1 fruit fly cellular context compared by ENCODE assay signal in the genomic region with DNA sequence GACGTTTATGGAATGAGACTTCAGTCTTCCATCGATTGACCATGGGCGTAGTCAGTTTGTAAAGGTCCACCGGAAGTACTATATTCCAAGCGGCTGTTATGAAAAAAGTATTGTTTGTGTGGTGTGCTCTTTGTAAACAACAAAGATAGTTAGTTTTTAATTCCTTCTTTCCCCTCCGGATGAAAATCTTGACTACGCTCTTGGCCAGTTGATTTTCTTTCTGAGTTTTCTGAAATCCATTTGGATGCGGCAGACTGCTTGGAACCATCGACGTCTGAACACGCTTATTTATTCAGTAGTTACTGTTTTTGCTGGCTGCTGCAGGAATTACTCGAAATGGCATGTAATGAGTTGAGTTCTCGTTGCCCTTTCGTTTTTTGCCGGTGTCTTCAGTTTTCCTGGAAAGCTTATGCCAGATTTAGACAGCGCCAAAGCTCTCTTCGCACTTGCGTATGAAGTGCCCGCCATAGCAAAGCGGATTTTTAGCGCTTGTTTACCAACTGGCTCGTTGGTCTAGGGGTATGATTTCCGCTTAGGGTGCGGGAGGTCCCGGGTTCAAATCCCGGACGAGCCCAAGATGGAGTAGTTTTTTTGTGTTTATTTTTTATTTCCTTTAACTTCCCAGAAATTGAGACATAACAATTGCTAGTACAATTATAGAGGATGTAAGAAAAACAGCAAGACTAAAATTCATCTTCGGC.
A peak's percentile ranks its signal among the peaks of the same experiment; 100 is the strongest.
TF ChIP-seq lines count a peak whose summit lies in the region.

No protein-coding gene starts in this region.

TF ChIP-seq in whole organism, embryonic, 481 proteins besides CTCF, POLR2A, EP300 and RAD21 (continued from another document):
- TF ChIP-seq sens (GFP tag; lab: Kevin White, UChicago) (peak; percentile 65), hb (GFP tag; IDR thresholded peaks at IDR 0.05; lab: Robert Waterston, UW; ENCODE audit: partially characterized antibody) (peak; percentile 65; the same call in 2 of the 3 replicates), CG2678 (tag; optimal IDR thresholded peaks at IDR 0.05; lab: Kevin White, UChicago) (peak; percentile 0), HmgD (GFP tag; optimal IDR thresholded peaks at IDR 0.05; lab: Kevin White, UChicago) (no peak), CG8388 (GFP tag; optimal IDR thresholded peaks at IDR 0.05; lab: Kevin White, UChicago) (no peak), ato (GFP tag; IDR thresholded peaks at IDR 0.05; lab: Robert Waterston, UW; ENCODE audit: partially characterized antibody) (peak; percentile 92), tna (GFP tag; IDR thresholded peaks at IDR 0.05; lab: Robert Waterston, UW; ENCODE audit: partially characterized antibody) (peak; percentile 77), Awh (GFP tag; IDR thresholded peaks at IDR 0.05; lab: Robert Waterston, UW) (no peak), CG9932 (GFP tag; IDR thresholded peaks at IDR 0.05; lab: Robert Waterston, UW) (no peak), Blimp-1 (GFP tag; optimal IDR thresholded peaks at IDR 0.05; lab: Kevin White, UChicago) (peak; percentile 22), otp (GFP tag; IDR thresholded peaks at IDR 0.05; lab: Robert Waterston, UW) (no peak), E2f2 (GFP tag; IDR thresholded peaks at IDR 0.05; lab: Robert Waterston, UW) (peak; percentile 12; the same call in 1 of the 2 replicates), CG10321 (GFP tag; IDR thresholded peaks at IDR 0.05; lab: Robert Waterston, UW) (0 out of 2 replicates have a peak, but pooled peaks have one; percentile 36), CG4404 (GFP tag; IDR thresholded peaks at IDR 0.05; lab: Robert Waterston, UW) (no peak), chinmo (GFP tag; IDR thresholded peaks at IDR 0.05; lab: Robert Waterston, UW; ENCODE audit: partially characterized antibody) (peak; percentile 58; the same call in 1 of the 4 replicates), CG12071 (GFP tag; optimal IDR thresholded peaks at IDR 0.05; lab: Kevin White, UChicago) (no peak), cad (GFP tag; optimal IDR thresholded peaks at IDR 0.05; lab: Kevin White, UChicago) (no peak), CG14860 (GFP tag; IDR thresholded peaks at IDR 0.05; lab: Robert Waterston, UW; ENCODE audit: partially characterized antibody) (peak; percentile 63), CG2120 (GFP tag; optimal IDR thresholded peaks at IDR 0.05; lab: Kevin White, UChicago) (peak; percentile 12), lmd (GFP tag; IDR thresholded peaks at IDR 0.05; lab: Robert Waterston, UW) (0 out of 2 replicates have a peak, but pooled peaks have one; percentile 7), hkb (optimal IDR thresholded peaks at IDR 0.05; lab: Kevin White, UChicago) (no peak), hkb (GFP tag; IDR thresholded peaks at IDR 0.05; lab: Robert Waterston, UW) (0 out of 2 replicates have a peak, but pooled peaks have one; percentile 36), bsh (GFP tag; optimal IDR thresholded peaks at IDR 0.05; lab: Kevin White, UChicago) (peak; percentile 35 to 36), psq (GFP tag; optimal IDR thresholded peaks at IDR 0.05; lab: Kevin White, UChicago) (no peak), slbo (GFP tag; IDR thresholded peaks at IDR 0.05; lab: Robert Waterston, UW) (peak; percentile 41; the same call in 1 of the 2 replicates), Dip3 (GFP tag; optimal IDR thresholded peaks at IDR 0.05; lab: Kevin White, UChicago) (no peak), crol (GFP tag; IDR thresholded peaks at IDR 0.05; lab: Robert Waterston, UW) (no peak), lab (GFP tag; optimal IDR thresholded peaks at IDR 0.05; lab: Kevin White, UChicago) (peak; percentile 6), Lim3 (GFP tag; IDR thresholded peaks at IDR 0.05; lab: Robert Waterston, UW) (no peak), Scr (GFP tag; IDR thresholded peaks at IDR 0.05; lab: Robert Waterston, UW; ENCODE audit: partially characterized antibody) (peak; percentile 43; the same call in 1 of the 2 replicates), her (GFP tag; optimal IDR thresholded peaks at IDR 0.05; lab: Kevin White, UChicago) (peak; percentile 9), bab2 (GFP tag; optimal IDR thresholded peaks at IDR 0.05; lab: Kevin White, UChicago) (no peak), mld (GFP tag; IDR thresholded peaks at IDR 0.05; lab: Robert Waterston, UW; ENCODE audit: partially characterized antibody) (peak; percentile 82), CG16779 (GFP tag; IDR thresholded peaks at IDR 0.05; lab: Robert Waterston, UW) (no peak), Hr39 (optimal IDR thresholded peaks at IDR 0.05; lab: Kevin White, UChicago) (no peak), ken (GFP tag; IDR thresholded peaks at IDR 0.05; lab: Robert Waterston, UW) (0 out of 3 replicates have a peak, but pooled peaks have one; percentile 33), MESR4 (GFP tag; optimal IDR thresholded peaks at IDR 0.05; lab: Kevin White, UChicago) (no peak), Adf1 (GFP tag; IDR thresholded peaks at IDR 0.05; lab: Robert Waterston, UW) (no peak), cas (GFP tag; IDR thresholded peaks at IDR 0.05; lab: Robert Waterston, UW) (no peak), Lpt (GFP tag; optimal IDR thresholded peaks at IDR 0.05; lab: Kevin White, UChicago) (no peak), tx (GFP tag; optimal IDR thresholded peaks at IDR 0.05; lab: Kevin White, UChicago) (no peak), pan (optimal IDR thresholded peaks at IDR 0.05; lab: Kevin White, UChicago) (no peak), pan (GFP tag; optimal IDR thresholded peaks at IDR 0.05 in 1 of 2, IDR thresholded peaks at IDR 0.05 in 1 of 2) (peak in 1 of 2 experiments; percentile 5), CG13624 (GFP tag; optimal IDR thresholded peaks at IDR 0.05; lab: Kevin White, UChicago) (no peak), Deaf1 (tag; optimal IDR thresholded peaks at IDR 0.05; lab: Kevin White, UChicago) (peak; percentile 5), CG1603 (tag; optimal IDR thresholded peaks at IDR 0.05; lab: Kevin White, UChicago) (peak; percentile 30), CG13894 (tag; optimal IDR thresholded peaks at IDR 0.05; lab: Kevin White, UChicago) (peak; percentile 9), HLH4C (GFP tag; IDR thresholded peaks at IDR 0.05; lab: Robert Waterston, UW; ENCODE audit: partially characterized antibody) (peak; percentile 68), Drgx (GFP tag; IDR thresholded peaks at IDR 0.05; lab: Robert Waterston, UW) (0 out of 2 replicates have a peak, but pooled peaks have one; percentile 18), Sry-β (GFP tag; optimal IDR thresholded peaks at IDR 0.05; lab: Kevin White, UChicago) (no peak), Med (GFP tag; lab: Kevin White, UChicago) (peak; percentile 82), CG8359 (GFP tag; optimal IDR thresholded peaks at IDR 0.05; lab: Kevin White, UChicago; ENCODE audit: borderline replicate concordance) (no peak), dmrt99B (tag; optimal IDR thresholded peaks at IDR 0.05; lab: Kevin White, UChicago) (peak; percentile 17), Doc2 (GFP tag; IDR thresholded peaks at IDR 0.05; lab: Robert Waterston, UW) (no peak), CG6689 (GFP tag; IDR thresholded peaks at IDR 0.05; lab: Robert Waterston, UW) (no peak), CG16813 (GFP tag; IDR thresholded peaks at IDR 0.05; lab: Robert Waterston, UW; ENCODE audit: partially characterized antibody) (peak; percentile 64), CG13123 (GFP tag; optimal IDR thresholded peaks at IDR 0.05; lab: Kevin White, UChicago) (no peak), stc (GFP tag; IDR thresholded peaks at IDR 0.05; lab: Robert Waterston, UW) (no peak), Gsc (GFP tag; IDR thresholded peaks at IDR 0.05; lab: Robert Waterston, UW) (no peak), Mad (GFP tag; optimal IDR thresholded peaks at IDR 0.05; lab: Kevin White, UChicago) (no peak), bowl (GFP tag; IDR thresholded peaks at IDR 0.05; lab: Robert Waterston, UW) (no peak), CG6791 (GFP tag; IDR thresholded peaks at IDR 0.05; lab: Robert Waterston, UW; ENCODE audit: partially characterized antibody) (peak; percentile 92), vnd (GFP tag; IDR thresholded peaks at IDR 0.05; lab: Robert Waterston, UW; ENCODE audit: partially characterized antibody) (peak; percentile 53; the same call in 2 of the 3 replicates), Bdp1 (GFP tag; optimal IDR thresholded peaks at IDR 0.05; lab: Kevin White, UChicago) (peak; percentile 99), CG16863 (GFP tag; optimal IDR thresholded peaks at IDR 0.05; lab: Kevin White, UChicago) (no peak), knrl (GFP tag; IDR thresholded peaks at IDR 0.05; lab: Robert Waterston, UW; ENCODE audit: partially characterized antibody) (peak; percentile 46; the same call in 2 of the 3 replicates), CG14014 (GFP tag; IDR thresholded peaks at IDR 0.05; lab: Robert Waterston, UW) (peak; percentile 9; the same call in 1 of the 2 replicates), CG10209 (GFP tag; optimal IDR thresholded peaks at IDR 0.05; lab: Kevin White, UChicago) (peak; percentile 1), bbx (GFP tag; IDR thresholded peaks at IDR 0.05; lab: Robert Waterston, UW; ENCODE audit: partially characterized antibody) (peak; percentile 93), CG18262 (tag; optimal IDR thresholded peaks at IDR 0.05; lab: Kevin White, UChicago) (peak; percentile 12), CG30020 (tag; optimal IDR thresholded peaks at IDR 0.05; lab: Kevin White, UChicago) (no peak), Rx (GFP tag; IDR thresholded peaks at IDR 0.05; lab: Robert Waterston, UW) (no peak)
